Fruit fly (Drosophila melanogaster) whole organism, embryonic: ENCODE results near the gene CG14034.

Source experiments
- CG10209 ChIP-seq: fragments of 200-800 bp; sonication (Bioruptor generic); optimal IDR thresholded peaks from 3 replicates; lab custom pipeline; 2017; ENCODE audit warnings: missing biosample characterization, mild to moderate bottlenecking, missing genetic modification characterization, missing genetic modification reagents
- CG11085 ChIP-seq: fragments of 200-800 bp; sonication (Bioruptor generic); IDR thresholded peaks from 2 replicates; pipeline ENCODE4 v1.3.6; 2022; ENCODE audit warnings: missing biosample characterization, missing genetic modification characterization
- CG11696 ChIP-seq: fragments of 200-800 bp; sonication (Bioruptor generic); IDR thresholded peaks from 2 replicates; pipeline ENCODE4 v1.3.6; 2022; ENCODE audit warnings: missing biosample characterization, missing genetic modification characterization
- CG12659 ChIP-seq: fragments of 200-800 bp; sonication (Bioruptor generic); optimal IDR thresholded peaks from 3 replicates; lab custom pipeline; 2017; ENCODE audit warnings: mild to moderate bottlenecking, missing biosample characterization, missing genetic modification reagents, missing genetic modification characterization
- CG15011 ChIP-seq: fragments of 200-800 bp; sonication (Bioruptor generic); optimal IDR thresholded peaks from 3 replicates; lab custom pipeline; 2018; ENCODE audit warnings: missing biosample characterization, mild to moderate bottlenecking, missing genetic modification characterization
- CG15514 ChIP-seq: fragments of 200-800 bp; sonication (Bioruptor generic); optimal IDR thresholded peaks from 3 replicates; lab custom pipeline; 2017; ENCODE audit warnings: missing biosample characterization, missing genetic modification characterization, mild to moderate bottlenecking, moderate library complexity, missing genetic modification reagents
- CG1647 ChIP-seq: fragments of 200-800 bp; sonication (Bioruptor generic); optimal IDR thresholded peaks from 3 replicates; lab custom pipeline; 2016; ENCODE audit warnings: missing biosample characterization, missing genetic modification characterization
- CG18599 ChIP-seq: fragments of 200-800 bp; sonication (Bioruptor generic); optimal IDR thresholded peaks from 3 replicates; lab custom pipeline; 2017; ENCODE audit warnings: missing biosample characterization, missing genetic modification characterization, mild to moderate bottlenecking, moderate library complexity, missing genetic modification reagents
- CG18619 ChIP-seq: fragments of 200-800 bp; sonication (Bioruptor generic); optimal IDR thresholded peaks from 3 replicates; lab custom pipeline; 2017; ENCODE audit warnings: missing biosample characterization, mild to moderate bottlenecking, missing genetic modification characterization
- CG2678 ChIP-seq: fragments of 200-800 bp; sonication (Bioruptor generic); optimal IDR thresholded peaks from 3 replicates; lab custom pipeline; 2019; ENCODE audit warnings: missing biosample characterization, mild to moderate bottlenecking, missing genetic modification characterization, moderate library complexity
- CG33213 ChIP-seq: fragments of 200-800 bp; sonication (Bioruptor generic); optimal IDR thresholded peaks from 3 replicates; lab custom pipeline; 2016; ENCODE audit warnings: missing biosample characterization, missing genetic modification characterization
- CG4404 ChIP-seq: fragments of 200-800 bp; sonication (Bioruptor generic); IDR thresholded peaks from 2 replicates; pipeline ENCODE4 v1.3.6; 2022; ENCODE audit warnings: missing biosample characterization, missing genetic modification characterization
- CG6689 ChIP-seq: fragments of 200-800 bp; sonication (Bioruptor generic); IDR thresholded peaks from 2 replicates; pipeline ENCODE4 v1.3.6; 2022; ENCODE audit warnings: missing biosample characterization, missing genetic modification characterization
- CG6813 ChIP-seq: fragments of 200-800 bp; sonication (Bioruptor generic); optimal IDR thresholded peaks from 2 replicates; lab custom pipeline; 2017; ENCODE audit warnings: missing biosample characterization, missing genetic modification characterization, mild to moderate bottlenecking, moderate library complexity, missing genetic modification reagents
- CG7556 ChIP-seq: fragments of 200-800 bp; sonication (Bioruptor generic); optimal IDR thresholded peaks from 2 replicates; lab custom pipeline; 2017; ENCODE audit warnings: missing biosample characterization, mild to moderate bottlenecking, missing genetic modification characterization
- CG7745 ChIP-seq: fragments of 200-800 bp; sonication (Bioruptor generic); optimal IDR thresholded peaks from 2 replicates; lab custom pipeline; 2018; ENCODE audit warnings: missing biosample characterization, mild to moderate bottlenecking, missing genetic modification characterization, moderate library complexity
- CG7987 ChIP-seq: fragments of 200-800 bp; sonication (Bioruptor generic); optimal IDR thresholded peaks from 2 replicates; lab custom pipeline; 2018; ENCODE audit warnings: missing biosample characterization, mild to moderate bottlenecking, missing genetic modification characterization, moderate library complexity
- CG8388 ChIP-seq: fragments of 200-800 bp; sonication (Bioruptor generic); optimal IDR thresholded peaks from 2 replicates; lab custom pipeline; 2019; ENCODE audit warnings: missing biosample characterization, mild to moderate bottlenecking, missing genetic modification characterization, moderate library complexity
- Eip74EF ChIP-seq, 2 experiments: fragments of 200-800 bp in 1 of 2; fragments of >200 bp in 1 of 2; sonication (Bioruptor generic) in 1 of 2; optimal IDR thresholded peaks; 2 replicates each; lab custom pipeline; 2017 to 2019; ENCODE audit warnings: missing biosample characterization in 2 of 2, missing genetic modification characterization in 2 of 2, mild to moderate bottlenecking in 1 of 2, moderate library complexity in 1 of 2
- Ets97D ChIP-seq: fragments of 200-800 bp; sonication (Bioruptor generic); optimal IDR thresholded peaks from 3 replicates; lab custom pipeline; 2016; ENCODE audit warnings: missing biosample characterization, missing genetic modification characterization
- Gug ChIP-seq: fragments of 200-800 bp; sonication (Bioruptor generic); IDR thresholded peaks from 4 replicates; pipeline ENCODE4 v1.3.6; 2022; ENCODE audit warnings: missing biosample characterization, missing genetic modification characterization
- H15 ChIP-seq: fragments of 200-800 bp; sonication (Bioruptor generic); IDR thresholded peaks from 3 replicates; pipeline ENCODE4 v1.3.6; 2022; ENCODE audit warnings: missing biosample characterization, missing genetic modification characterization
- Hmx ChIP-seq: fragments of 200-800 bp; sonication (Bioruptor generic); optimal IDR thresholded peaks from 2 replicates; lab custom pipeline; 2016; ENCODE audit warnings: missing biosample characterization, missing genetic modification characterization
- Hr39 ChIP-seq: fragments of >200 bp; optimal IDR thresholded peaks from 2 replicates; lab custom pipeline; 2017
- Hsf ChIP-seq: fragments of 200-800 bp; sonication (Bioruptor generic); optimal IDR thresholded peaks from 3 replicates; lab custom pipeline; 2016; ENCODE audit warnings: missing biosample characterization, missing genetic modification characterization
- MBD-R2 ChIP-seq: fragments of 200-800 bp; sonication (Bioruptor generic); IDR thresholded peaks from 2 replicates; pipeline ENCODE4 v1.3.6; 2022; ENCODE audit warnings: missing biosample characterization, missing genetic modification characterization
- Mad ChIP-seq: fragments of 200-800 bp; sonication (Bioruptor generic); optimal IDR thresholded peaks from 2 replicates; lab custom pipeline; 2016; ENCODE audit warnings: missing biosample characterization, missing genetic modification characterization
- NK7.1 ChIP-seq: fragments of 200-800 bp; sonication (Bioruptor generic); optimal IDR thresholded peaks from 3 replicates; lab custom pipeline; 2016; ENCODE audit warnings: missing biosample characterization, missing genetic modification characterization
- Neu2 ChIP-seq: fragments of 200-800 bp; sonication (Bioruptor generic); optimal IDR thresholded peaks from 3 replicates; lab custom pipeline; 2016; ENCODE audit warnings: missing biosample characterization, missing genetic modification characterization, borderline replicate concordance
- Oaz ChIP-seq: fragments of 200-800 bp; sonication (Bioruptor generic); IDR thresholded peaks from 2 replicates; pipeline ENCODE4 v1.3.6; 2022; ENCODE audit warnings: missing biosample characterization, missing genetic modification characterization
- Side ChIP-seq: fragments of 200-800 bp; sonication (Bioruptor generic); optimal IDR thresholded peaks from 2 replicates; lab custom pipeline; 2016; ENCODE audit warnings: missing biosample characterization, missing genetic modification characterization
- Usf ChIP-seq: fragments of 200-800 bp; sonication (Bioruptor generic); optimal IDR thresholded peaks from 2 replicates; lab custom pipeline; 2017; ENCODE audit warnings: missing genotype, missing biosample characterization, missing genetic modification characterization
- cas ChIP-seq: fragments of 200-800 bp; sonication (Bioruptor generic); IDR thresholded peaks from 2 replicates; pipeline ENCODE4 v1.3.6; 2022; ENCODE audit warnings: missing biosample characterization, missing genetic modification characterization
- ci ChIP-seq: fragments of 200-800 bp; sonication (Bioruptor generic); IDR thresholded peaks from 3 replicates; pipeline ENCODE4 v1.3.6; 2022; ENCODE audit warnings: missing biosample characterization, missing genetic modification characterization
- cwo ChIP-seq: fragments of 200-800 bp; sonication (Bioruptor generic); optimal IDR thresholded peaks from 3 replicates; lab custom pipeline; 2017; ENCODE audit warnings: missing biosample characterization, missing genetic modification characterization, mild to moderate bottlenecking, moderate library complexity, missing genetic modification reagents
- da ChIP-seq: fragments of 200-800 bp; sonication (Bioruptor generic); optimal IDR thresholded peaks from 2 replicates; lab custom pipeline; 2016; ENCODE audit warnings: missing biosample characterization, missing genetic modification characterization
- dan ChIP-seq: fragments of 200-800 bp; sonication (Bioruptor generic); IDR thresholded peaks from 2 replicates; pipeline ENCODE4 v1.3.6; 2022; ENCODE audit warnings: missing biosample characterization, missing genetic modification characterization
- dpn ChIP-seq, 2 experiments: fragments of 200-800 bp; sonication (Bioruptor generic); optimal IDR thresholded peaks; 3 replicates each; lab custom pipeline; 2016; ENCODE audit warnings: missing biosample characterization in 2 of 2, missing genetic modification characterization in 2 of 2
- grau ChIP-seq: fragments of 200-800 bp; optimal IDR thresholded peaks from 3 replicates; lab custom pipeline; 2019; ENCODE audit warnings: missing biosample characterization, mild to moderate bottlenecking, missing genetic modification characterization, moderate library complexity
- gsb ChIP-seq: fragments of 200-800 bp; sonication (Bioruptor generic); IDR thresholded peaks from 2 replicates; pipeline ENCODE4 v1.3.6; 2022; ENCODE audit warnings: missing biosample characterization, missing genetic modification characterization
- odd ChIP-seq: fragments of 200-800 bp; sonication (Bioruptor generic); optimal IDR thresholded peaks from 2 replicates; lab custom pipeline; 2017; ENCODE audit warnings: missing biosample characterization, mild to moderate bottlenecking, missing genetic modification characterization
- pan ChIP-seq, 4 experiments: fragments of >200 bp in 3 of 4; fragments of 200-800 bp in 1 of 4; sonication (Bioruptor generic) in 1 of 4; optimal IDR thresholded peaks in 3 of 4; IDR thresholded peaks in 1 of 4; 2 replicates each; pipeline versions ENCODE4 v1.3.6 to Lab custom; 2017 to 2022; ENCODE audit warnings: missing biosample characterization in 2 of 4, missing genetic modification characterization in 2 of 4, mixed read lengths in 1 of 4
- pb ChIP-seq: fragments of 200-800 bp; sonication (Bioruptor generic); optimal IDR thresholded peaks from 3 replicates; lab custom pipeline; 2016; ENCODE audit warnings: missing biosample characterization, missing genetic modification characterization
- pho ChIP-seq: fragments of 200-800 bp; sonication (Bioruptor generic); optimal IDR thresholded peaks from 2 replicates; lab custom pipeline; 2016; ENCODE audit warnings: missing biosample characterization, missing genetic modification characterization
- seq ChIP-seq: fragments of 200-800 bp; sonication (Bioruptor generic); IDR thresholded peaks from 2 replicates; pipeline ENCODE4 v1.3.6; 2022; ENCODE audit warnings: missing biosample characterization, missing genetic modification characterization
- trem ChIP-seq: fragments of 200-800 bp; optimal IDR thresholded peaks from 3 replicates; lab custom pipeline; 2019; ENCODE audit warnings: missing biosample characterization, mild to moderate bottlenecking, missing genetic modification characterization, moderate library complexity
- tx ChIP-seq: fragments of 200-800 bp; sonication (Bioruptor generic); optimal IDR thresholded peaks from 2 replicates; lab custom pipeline; 2016; ENCODE audit warnings: missing biosample characterization, missing genetic modification characterization
- wdn ChIP-seq: fragments of 200-800 bp; sonication (Bioruptor generic); IDR thresholded peaks from 2 replicates; pipeline ENCODE4 v1.3.6; 2022; ENCODE audit warnings: missing biosample characterization, missing genetic modification characterization
- zen2 ChIP-seq: fragments of 200-800 bp; sonication (Bioruptor generic); IDR thresholded peaks from 3 replicates; pipeline ENCODE4 v1.3.6; 2022; ENCODE audit warnings: missing biosample characterization, missing genetic modification characterization; ENCODE audit not compliant: partially characterized antibody
- zfh2 ChIP-seq: fragments of 200-800 bp; sonication (Bioruptor generic); optimal IDR thresholded peaks from 2 replicates; lab custom pipeline; 2016; ENCODE audit warnings: missing biosample characterization, missing genetic modification characterization

Gene CG14034

dm6 chr2L:5237899-5238566 is 21.7 kb upstream of the CG14034 start (continued):
- TF ChIP-seq CG10209 (GFP tag; lab: Kevin White, UChicago) (peak; percentile 55), CG6813 (GFP tag; lab: Kevin White, UChicago) (no peak), CG18599 (GFP tag; lab: Kevin White, UChicago) (peak; percentile 22), MBD-R2 (GFP tag; lab: Robert Waterston, UW) (no peak), CG11696 (GFP tag; lab: Robert Waterston, UW) (no peak), gsb (GFP tag; lab: Robert Waterston, UW) (no peak), cas (GFP tag; lab: Robert Waterston, UW) (no peak), dpn (GFP tag; optimal IDR thresholded peaks at IDR 0.05; lab: Kevin White, UChicago) (peak in 1 of 2 experiments; percentile 42), zfh2 (GFP tag; lab: Kevin White, UChicago) (no peak), Ets97D (GFP tag; lab: Kevin White, UChicago) (no peak), Hr39 (lab: Kevin White, UChicago) (no peak), CG11085 (no peak), Hsf (GFP tag; lab: Kevin White, UChicago) (peak; percentile 15), CG18619 (GFP tag; lab: Kevin White, UChicago) (no peak), pho (GFP tag; lab: Kevin White, UChicago) (no peak), CG6689 (peak; percentile 77), Oaz (no peak), CG8388 (GFP tag; lab: Kevin White, UChicago) (peak; percentile 88), tx (GFP tag; lab: Kevin White, UChicago) (no peak), dan (GFP tag; lab: Robert Waterston, UW) (no peak), CG4404 (GFP tag; lab: Robert Waterston, UW) (peak; percentile 43; the same call in 1 of the 2 replicates), Usf (no peak), Hmx (GFP tag; lab: Kevin White, UChicago) (no peak), NK7.1 (GFP tag; lab: Kevin White, UChicago) (no peak), Side (GFP tag; lab: Kevin White, UChicago) (no peak), Mad (GFP tag; lab: Kevin White, UChicago) (no peak), da (GFP tag; lab: Kevin White, UChicago) (no peak), CG15514 (no peak), CG2678 (tag; lab: Kevin White, UChicago) (peak; percentile 76), H15 (GFP tag; lab: Robert Waterston, UW) (0 out of 3 replicates have a peak, but pooled peaks have one; percentile 11), zen2 (no peak), Eip74EF (GFP tag; optimal IDR thresholded peaks at IDR 0.05; lab: Kevin White, UChicago) (peak in 1 of 2 experiments; percentile 57), CG1647 (GFP tag; lab: Kevin White, UChicago) (no peak), CG7745 (tag; lab: Kevin White, UChicago) (no peak), grau (tag; lab: Kevin White, UChicago) (peak; percentile 70), odd (GFP tag; lab: Kevin White, UChicago) (peak; percentile 6), ci (GFP tag; lab: Robert Waterston, UW) (peak; percentile 63; the same call in 1 of the 3 replicates), wdn (GFP tag; lab: Robert Waterston, UW) (no peak), pan (optimal IDR thresholded peaks at IDR 0.05; lab: Kevin White, UChicago) (no peak), pan (GFP tag; optimal IDR thresholded peaks at IDR 0.05 in 1 of 2, IDR thresholded peaks at IDR 0.05 in 1 of 2) (peak in 1 of 2 experiments; percentile 13), CG12659 (GFP tag; lab: Kevin White, UChicago) (peak; percentile 33), Gug (GFP tag; lab: Robert Waterston, UW) (no peak; the same call in 3 of the 4 replicates), CG7556 (peak; percentile 74), pb (GFP tag; lab: Kevin White, UChicago) (no peak), trem (tag; lab: Kevin White, UChicago) (peak; percentile 70), cwo (no peak), seq (GFP tag; lab: Robert Waterston, UW) (no peak), Neu2 (GFP tag; lab: Kevin White, UChicago) (no peak), CG15011 (GFP tag; lab: Kevin White, UChicago) (peak; percentile 19), CG33213 (GFP tag; lab: Kevin White, UChicago) (no peak), CG7987 (GFP tag; lab: Kevin White, UChicago) (no peak)
